Fruit fly (Drosophila melanogaster) whole organism, embryonic: Measurements from ENCODE around the gene pyd.

Experiments
- Aef1 ChIP-seq: fragments of 200-800 bp; sonication (Bioruptor generic); IDR thresholded peaks from 3 replicates; pipeline ENCODE4 v1.3.6; 2022; ENCODE audit warnings: missing biosample characterization, missing genetic modification characterization
- Asciz ChIP-seq: fragments of 200-800 bp; sonication (Bioruptor generic); optimal IDR thresholded peaks from 2 replicates; lab custom pipeline; 2017; ENCODE audit warnings: missing biosample characterization, mild to moderate bottlenecking, missing genetic modification characterization, missing genetic modification reagents
- B-H2 ChIP-seq: fragments of 200-800 bp; sonication (Bioruptor generic); optimal IDR thresholded peaks from 2 replicates; lab custom pipeline; 2018; ENCODE audit warnings: missing biosample characterization, mild to moderate bottlenecking, missing genetic modification characterization
- BtbVII ChIP-seq: fragments of 200-800 bp; sonication (Bioruptor generic); optimal IDR thresholded peaks from 3 replicates; lab custom pipeline; 2017; ENCODE audit warnings: missing biosample characterization, mild to moderate bottlenecking, missing genetic modification characterization
- CG10147 ChIP-seq: fragments of 200-800 bp; sonication (Bioruptor generic); optimal IDR thresholded peaks from 2 replicates; lab custom pipeline; 2019; ENCODE audit warnings: missing biosample characterization, mild to moderate bottlenecking, missing genetic modification characterization, moderate library complexity
- CG10267 ChIP-seq: fragments of 200-800 bp; sonication (Bioruptor generic); optimal IDR thresholded peaks from 2 replicates; lab custom pipeline; 2018; ENCODE audit warnings: missing biosample characterization, mild to moderate bottlenecking, missing genetic modification characterization, moderate library complexity
- CG10366 ChIP-seq: fragments of 200-800 bp; sonication (Bioruptor generic); IDR thresholded peaks from 2 replicates; pipeline ENCODE4 v1.3.6; 2022; ENCODE audit warnings: missing biosample characterization, missing genetic modification characterization
- CG10543 ChIP-seq: fragments of 200-800 bp; sonication (Bioruptor generic); optimal IDR thresholded peaks from 3 replicates; lab custom pipeline; 2017; ENCODE audit warnings: missing biosample characterization, mild to moderate bottlenecking, missing genetic modification characterization, moderate library complexity
- CG10565 ChIP-seq: fragments of 200-800 bp; sonication (Bioruptor generic); optimal IDR thresholded peaks from 3 replicates; lab custom pipeline; 2016; ENCODE audit warnings: missing biosample characterization, mild to moderate bottlenecking, missing genetic modification characterization
- CG10654 ChIP-seq: fragments of 200-800 bp; sonication (Bioruptor generic); optimal IDR thresholded peaks from 2 replicates; lab custom pipeline; 2016; ENCODE audit warnings: missing biosample characterization, missing genetic modification characterization
- CG12391 ChIP-seq: fragments of 200-800 bp; sonication (Bioruptor generic); optimal IDR thresholded peaks from 3 replicates; lab custom pipeline; 2018; ENCODE audit warnings: missing biosample characterization, mild to moderate bottlenecking, missing genetic modification characterization, moderate library complexity
- CG14441 ChIP-seq: fragments of 200-800 bp; sonication (Bioruptor generic); IDR thresholded peaks from 2 replicates; pipeline ENCODE4 v1.3.6; 2022; ENCODE audit warnings: missing biosample characterization, missing genetic modification characterization
- CG15696 ChIP-seq: fragments of 200-800 bp; sonication (Bioruptor generic); optimal IDR thresholded peaks from 2 replicates; lab custom pipeline; 2019; ENCODE audit warnings: missing biosample characterization, mild to moderate bottlenecking, missing genetic modification characterization, moderate library complexity
- CG16815 ChIP-seq: fragments of 200-800 bp; sonication (Bioruptor generic); optimal IDR thresholded peaks from 3 replicates; lab custom pipeline; 2017; ENCODE audit warnings: missing biosample characterization, mild to moderate bottlenecking, missing genetic modification characterization
- CG17912 ChIP-seq: fragments of 200-800 bp; sonication (Bioruptor generic); optimal IDR thresholded peaks from 2 replicates; lab custom pipeline; 2018; ENCODE audit warnings: missing biosample characterization, mild to moderate bottlenecking, missing genetic modification characterization
- CG18262 ChIP-seq: fragments of 200-800 bp; optimal IDR thresholded peaks from 3 replicates; lab custom pipeline; 2019; ENCODE audit warnings: missing biosample characterization, mild to moderate bottlenecking, missing genetic modification characterization, moderate library complexity
- CG2116 ChIP-seq: fragments of 200-800 bp; sonication (Bioruptor generic); optimal IDR thresholded peaks from 3 replicates; lab custom pipeline; 2018; ENCODE audit warnings: missing biosample characterization, mild to moderate bottlenecking, missing genetic modification characterization
- CG2129 ChIP-seq: fragments of 200-800 bp; sonication (Bioruptor generic); IDR thresholded peaks from 2 replicates; pipeline ENCODE4 v1.3.6; 2022; ENCODE audit warnings: missing biosample characterization, missing genetic modification characterization; ENCODE audit not compliant: partially characterized antibody
- CG2199 ChIP-seq: fragments of 200-800 bp; sonication (Bioruptor generic); IDR thresholded peaks from 3 replicates; pipeline ENCODE4 v1.3.6; 2022; ENCODE audit warnings: missing biosample characterization, missing genetic modification characterization
- CG2202 ChIP-seq: fragments of 200-800 bp; sonication (Bioruptor generic); optimal IDR thresholded peaks from 2 replicates; lab custom pipeline; 2018; ENCODE audit warnings: missing biosample characterization, mild to moderate bottlenecking, missing genetic modification characterization
- CG30403 ChIP-seq: fragments of 200-800 bp; sonication (Bioruptor generic); optimal IDR thresholded peaks from 3 replicates; lab custom pipeline; 2016; ENCODE audit warnings: missing biosample characterization, missing genetic modification characterization
- CG4424 ChIP-seq: fragments of 200-800 bp; sonication (Bioruptor generic); optimal IDR thresholded peaks from 3 replicates; lab custom pipeline; 2016; ENCODE audit warnings: missing biosample characterization, missing genetic modification characterization
- CG4854 ChIP-seq: fragments of 200-800 bp; sonication (Bioruptor generic); optimal IDR thresholded peaks from 2 replicates; lab custom pipeline; 2016; ENCODE audit warnings: missing biosample characterization, missing genetic modification characterization, inconsistent platforms
- CG5245 ChIP-seq: fragments of 200-800 bp; sonication (Bioruptor generic); optimal IDR thresholded peaks from 3 replicates; lab custom pipeline; 2016; ENCODE audit warnings: missing biosample characterization, missing genetic modification characterization
- Dip2 ChIP-seq: fragments of 200-800 bp; sonication (Bioruptor generic); IDR thresholded peaks from 2 replicates; pipeline ENCODE4 v1.3.6; 2022; ENCODE audit warnings: missing biosample characterization, missing genetic modification characterization
- Ets97D ChIP-seq: fragments of 200-800 bp; sonication (Bioruptor generic); optimal IDR thresholded peaks from 3 replicates; lab custom pipeline; 2016; ENCODE audit warnings: missing biosample characterization, missing genetic modification characterization
- HLH54F ChIP-seq: fragments of 200-800 bp; sonication (Bioruptor generic); optimal IDR thresholded peaks from 3 replicates; lab custom pipeline; 2016; ENCODE audit warnings: missing biosample characterization, missing genetic modification characterization
- HmgD ChIP-seq: fragments of 200-800 bp; sonication (Bioruptor generic); optimal IDR thresholded peaks from 3 replicates; lab custom pipeline; 2016; ENCODE audit warnings: missing biosample characterization, missing genetic modification characterization
- Hr39 ChIP-seq: fragments of >200 bp; optimal IDR thresholded peaks from 2 replicates; lab custom pipeline; 2017
- Lim3 ChIP-seq: fragments of 200-800 bp; sonication (Bioruptor generic); IDR thresholded peaks from 2 replicates; pipeline ENCODE4 v1.3.6; 2022; ENCODE audit warnings: missing biosample characterization, missing genetic modification characterization
- NC2α ChIP-seq: fragments of 200-800 bp; sonication (Bioruptor generic); optimal IDR thresholded peaks from 2 replicates; lab custom pipeline; 2016; ENCODE audit warnings: missing biosample characterization, missing genetic modification characterization
- Nf-YC ChIP-seq: fragments of 200-800 bp; optimal IDR thresholded peaks from 3 replicates; lab custom pipeline; 2019; ENCODE audit warnings: missing biosample characterization, mild to moderate bottlenecking, missing genetic modification characterization, moderate library complexity
- Oaz ChIP-seq: fragments of 200-800 bp; sonication (Bioruptor generic); IDR thresholded peaks from 2 replicates; pipeline ENCODE4 v1.3.6; 2022; ENCODE audit warnings: missing biosample characterization, missing genetic modification characterization
- Rx ChIP-seq: fragments of 200-800 bp; sonication (Bioruptor generic); IDR thresholded peaks from 2 replicates; pipeline ENCODE4 v1.3.6; 2022; ENCODE audit warnings: missing biosample characterization, missing genetic modification characterization
- Sin3A ChIP-seq: fragments of >200 bp; optimal IDR thresholded peaks from 2 replicates; lab custom pipeline; 2018
- Sry-δ ChIP-seq: fragments of 200-800 bp; sonication (Bioruptor generic); optimal IDR thresholded peaks from 2 replicates; lab custom pipeline; 2016; ENCODE audit warnings: missing biosample characterization, missing genetic modification characterization
- bab2 ChIP-seq: fragments of 200-800 bp; sonication (Bioruptor generic); optimal IDR thresholded peaks from 2 replicates; lab custom pipeline; 2016; ENCODE audit warnings: missing biosample characterization, missing genetic modification characterization
- bowl ChIP-seq: fragments of 200-800 bp; sonication (Bioruptor generic); IDR thresholded peaks from 2 replicates; pipeline ENCODE4 v1.3.6; 2022; ENCODE audit warnings: missing biosample characterization, missing genetic modification characterization
- cato ChIP-seq: fragments of 200-800 bp; sonication (Bioruptor generic); optimal IDR thresholded peaks from 2 replicates; lab custom pipeline; 2016; ENCODE audit warnings: missing biosample characterization, missing genetic modification characterization, borderline replicate concordance
- dmrt11E ChIP-seq: fragments of 200-800 bp; sonication (Bioruptor generic); optimal IDR thresholded peaks from 3 replicates; lab custom pipeline; 2018; ENCODE audit warnings: missing biosample characterization, mild to moderate bottlenecking, missing genetic modification characterization, moderate library complexity
- fd102C ChIP-seq: fragments of 200-800 bp; sonication (Bioruptor generic); optimal IDR thresholded peaks from 2 replicates; lab custom pipeline; 2018; ENCODE audit warnings: missing biosample characterization, mild to moderate bottlenecking, missing genetic modification characterization, moderate library complexity
- gfzf ChIP-seq: fragments of 200-800 bp; sonication (Bioruptor generic); optimal IDR thresholded peaks from 2 replicates; lab custom pipeline; 2016; ENCODE audit warnings: missing biosample characterization, mild to moderate bottlenecking, missing genetic modification characterization, moderate library complexity
- h ChIP-seq: fragments of >200 bp; optimal IDR thresholded peaks from 2 replicates; lab custom pipeline; 2017
- insv ChIP-seq, 2 experiments: fragments of 200-800 bp; sonication (Bioruptor generic); optimal IDR thresholded peaks; 3 replicates each; lab custom pipeline; 2016 to 2018; ENCODE audit warnings: missing biosample characterization in 2 of 2, missing genetic modification characterization in 2 of 2
- luna ChIP-seq: fragments of 200-800 bp; sonication (Bioruptor generic); optimal IDR thresholded peaks from 2 replicates; lab custom pipeline; 2016; ENCODE audit warnings: missing biosample characterization, missing genetic modification characterization
- maf-S ChIP-seq: fragments of 200-800 bp; sonication (Bioruptor generic); optimal IDR thresholded peaks from 2 replicates; lab custom pipeline; 2016; ENCODE audit warnings: missing biosample characterization, missing genetic modification characterization
- mirr ChIP-seq: fragments of 200-800 bp; sonication (Bioruptor generic); optimal IDR thresholded peaks from 3 replicates; lab custom pipeline; 2018; ENCODE audit warnings: missing biosample characterization, mild to moderate bottlenecking, missing genetic modification characterization
- pnt ChIP-seq: fragments of 200-800 bp; sonication (Bioruptor generic); optimal IDR thresholded peaks from 3 replicates; lab custom pipeline; 2016; ENCODE audit warnings: missing biosample characterization, missing genetic modification characterization
- prd ChIP-seq, 3 experiments: fragments of >200 bp in 2 of 3; fragments of 200-800 bp in 1 of 3; sonication (Bioruptor generic) in 1 of 3; optimal IDR thresholded peaks in 2 of 3; IDR thresholded peaks in 1 of 3; 2 replicates in 2 of 3; 3 replicates in 1 of 3; pipeline versions ENCODE4 v1.3.6 to Lab custom; 2017 to 2022; ENCODE audit warnings: missing biosample characterization in 1 of 3, missing genetic modification characterization in 1 of 3
- sug ChIP-seq: fragments of 200-800 bp; optimal IDR thresholded peaks from 2 replicates; lab custom pipeline; 2019; ENCODE audit warnings: missing biosample characterization, mild to moderate bottlenecking, missing genetic modification characterization, moderate library complexity
- trem ChIP-seq: fragments of 200-800 bp; optimal IDR thresholded peaks from 3 replicates; lab custom pipeline; 2019; ENCODE audit warnings: missing biosample characterization, mild to moderate bottlenecking, missing genetic modification characterization, moderate library complexity
- wor ChIP-seq: fragments of 200-800 bp; sonication (Bioruptor generic); IDR thresholded peaks from 2 replicates; pipeline ENCODE4 v1.3.6; 2022; ENCODE audit warnings: missing biosample characterization, missing genetic modification characterization
- z ChIP-seq: fragments of 200-800 bp; sonication (Bioruptor generic); IDR thresholded peaks from 3 replicates; pipeline ENCODE4 v1.3.6; 2022; ENCODE audit warnings: missing biosample characterization, missing genetic modification characterization

pyd gene

DNA sequence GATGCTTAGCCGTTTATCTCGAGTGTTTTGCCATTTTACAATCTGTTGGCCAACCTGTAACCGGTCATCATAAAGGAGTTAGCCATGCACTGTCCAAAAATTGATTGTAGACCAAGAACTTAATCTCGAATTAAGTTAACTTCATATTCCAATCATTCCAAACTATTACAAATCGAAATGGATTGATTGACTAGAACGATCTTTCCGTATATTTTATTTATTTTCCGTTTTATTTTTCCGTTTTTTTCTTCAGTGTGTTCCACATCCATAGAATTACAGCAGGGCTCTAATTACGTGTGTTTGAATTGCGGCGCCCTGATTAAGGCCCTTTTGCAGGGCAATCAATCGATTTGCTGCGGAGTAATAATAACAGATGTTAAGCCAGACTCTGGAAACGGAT, 1.0 kb upstream of the pyd start (continued):
- TF ChIP-seq CG30403: peak; percentile 15
- no peak for TF ChIP-seq CG10543 (GFP tag; lab: Kevin White, UChicago)
- no peak for TF ChIP-seq trem (tag; lab: Kevin White, UChicago)
- TF ChIP-seq CG2202 (tag; lab: Kevin White, UChicago): no peak
- TF ChIP-seq Sry-δ: no peak
- no peak for TF ChIP-seq BtbVII (GFP tag; lab: Kevin White, UChicago)
- TF ChIP-seq CG4854 (GFP tag; lab: Kevin White, UChicago): no peak
- TF ChIP-seq prd (optimal IDR thresholded peaks at IDR 0.05; lab: Kevin White, UChicago): no peak
- TF ChIP-seq prd (GFP tag; IDR thresholded peaks at IDR 0.05; lab: Robert Waterston, UW): peak; percentile 33; the same call in 1 of the 3 replicates
- TF ChIP-seq Ets97D (GFP tag; lab: Kevin White, UChicago): no peak
- no peak for TF ChIP-seq CG2116 (GFP tag; lab: Kevin White, UChicago)
- no peak for TF ChIP-seq Aef1 (GFP tag; lab: Robert Waterston, UW)
- TF ChIP-seq HmgD (GFP tag; lab: Kevin White, UChicago): no peak
- TF ChIP-seq bowl (GFP tag; lab: Robert Waterston, UW): no peak
- no peak for TF ChIP-seq CG16815 (GFP tag; lab: Kevin White, UChicago)
- no peak for TF ChIP-seq CG4424 (GFP tag; lab: Kevin White, UChicago)
- TF ChIP-seq Hr39 (lab: Kevin White, UChicago): no peak
- TF ChIP-seq wor: no peak
- no peak for TF ChIP-seq mirr (GFP tag; lab: Kevin White, UChicago)
- no peak for TF ChIP-seq CG5245
- TF ChIP-seq Nf-YC (tag; lab: Kevin White, UChicago): no peak
- TF ChIP-seq NC2α (GFP tag; lab: Kevin White, UChicago): no peak
- TF ChIP-seq bab2 (GFP tag; lab: Kevin White, UChicago): no peak
- peak; percentile 11 for TF ChIP-seq CG12391 (tag; lab: Kevin White, UChicago)
- peak; percentile 9 for TF ChIP-seq CG10267 (tag; lab: Kevin White, UChicago)
- no peak for TF ChIP-seq B-H2 (GFP tag; lab: Kevin White, UChicago)
- no peak for TF ChIP-seq CG14441 (GFP tag; lab: Robert Waterston, UW)
- TF ChIP-seq sug (tag; lab: Kevin White, UChicago): no peak
- TF ChIP-seq Dip2 (GFP tag; lab: Robert Waterston, UW): no peak
- no peak for TF ChIP-seq CG2129 (GFP tag; lab: Robert Waterston, UW)
- TF ChIP-seq Oaz (GFP tag; lab: Robert Waterston, UW): no peak
- peak; percentile 19 for TF ChIP-seq CG18262 (tag; lab: Kevin White, UChicago)
- no peak for TF ChIP-seq insv (GFP tag; optimal IDR thresholded peaks at IDR 0.05; lab: Kevin White, UChicago)
- peak; percentile 19 for TF ChIP-seq CG15696 (tag; lab: Kevin White, UChicago)
- no peak for TF ChIP-seq CG10565 (GFP tag; lab: Kevin White, UChicago)
- no peak for TF ChIP-seq luna (GFP tag; lab: Kevin White, UChicago)
- no peak for TF ChIP-seq HLH54F (GFP tag; lab: Kevin White, UChicago)
- peak; percentile 51 for TF ChIP-seq dmrt11E (tag; lab: Kevin White, UChicago)
- no peak for TF ChIP-seq Sin3A (lab: Kevin White, UChicago)
- 0 out of 3 replicates have a peak, but pooled peaks have one; percentile 33 for TF ChIP-seq CG2199 (GFP tag; lab: Robert Waterston, UW)
- no peak for TF ChIP-seq CG10147 (GFP tag; lab: Kevin White, UChicago)
- TF ChIP-seq pnt (GFP tag; lab: Kevin White, UChicago): no peak
- no peak for TF ChIP-seq h (lab: Kevin White, UChicago)
- TF ChIP-seq cato (GFP tag; lab: Kevin White, UChicago): no peak
- TF ChIP-seq fd102C: peak; percentile 50
- TF ChIP-seq maf-S (GFP tag; lab: Kevin White, UChicago): no peak
- TF ChIP-seq z: no peak
- no peak for TF ChIP-seq CG10654
- no peak for TF ChIP-seq Asciz (GFP tag; lab: Kevin White, UChicago)
- TF ChIP-seq Lim3 (GFP tag; lab: Robert Waterston, UW): no peak
- TF ChIP-seq gfzf (GFP tag; lab: Kevin White, UChicago): no peak
- no peak for TF ChIP-seq Rx (GFP tag; lab: Robert Waterston, UW)
- no peak for TF ChIP-seq CG10366 (GFP tag; lab: Robert Waterston, UW)
- no peak for TF ChIP-seq CG17912 (GFP tag; lab: Kevin White, UChicago)
